Worm (Caenorhabditis elegans): ENCODE results near the gene clec-126.

ce11 chrII:3554673-3555072 is 35.4 kb downstream of the clec-126 start:
- TF ChIP-seq nhr-12 (tag; optimal IDR thresholded peaks at IDR 0.05) (no peak), ham-2 (GFP tag; optimal IDR thresholded peaks at IDR 0.05) (no peak), ces-1 (GFP tag; optimal IDR thresholded peaks at IDR 0.05) (no peak), ceh-43 (GFP tag; optimal IDR thresholded peaks at IDR 0.05) (no peak)

All from whole organism, mixed stage, embryonic.